Worm (Caenorhabditis elegans): ENCODE data around the gene pst-2.

Gene pst-2

DNA sequence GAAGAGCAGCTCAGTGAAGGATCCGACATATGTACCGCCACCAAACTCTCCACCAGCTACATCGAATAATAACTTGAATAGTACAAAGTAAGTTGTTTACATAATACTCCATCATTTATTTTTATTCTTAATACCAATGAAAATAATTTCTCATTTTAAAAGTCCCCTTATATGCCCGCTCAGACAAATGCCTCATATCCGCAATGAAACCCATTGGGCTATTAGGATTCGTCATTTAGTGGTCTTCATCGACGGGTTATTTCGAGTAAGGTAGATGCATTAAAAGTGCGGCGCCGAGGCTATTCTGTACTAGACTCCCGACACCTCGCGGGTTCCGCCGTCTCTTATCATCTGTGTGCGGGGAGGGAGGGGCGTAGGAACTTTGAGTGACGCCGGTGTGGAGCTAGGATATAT, 26.5 kb upstream of the pst-2 start:
- TF ChIP-seq lsy-27 (tag; optimal IDR thresholded peaks at IDR 0.05; ENCODE audit: borderline replicate concordance, insufficient read depth) (no peak), ceh-100 (GFP tag; IDR thresholded peaks at IDR 0.05) (peak; percentile 30; the same call in 1 of the 2 replicates), dox-1 (GFP tag; IDR thresholded peaks at IDR 0.05) (peak; percentile 85; the same call in 1 of the 2 replicates), cebp-2 (GFP tag; IDR thresholded peaks at IDR 0.05) (no peak), madf-6 (GFP tag; IDR thresholded peaks at IDR 0.05) (peak; percentile 91), F49E8.2 (tag; optimal IDR thresholded peaks at IDR 0.05; ENCODE audit: insufficient read depth) (peak; percentile 90), F39B2.1 (GFP tag; IDR thresholded peaks at IDR 0.05) (no peak), hsf-1 (GFP tag; IDR thresholded peaks at IDR 0.05) (peak; percentile 33; the same call in 1 of the 2 replicates), ekl-4 (GFP tag; IDR thresholded peaks at IDR 0.05) (peak; percentile 24; the same call in 1 of the 2 replicates), C17E4.6 (GFP tag; IDR thresholded peaks at IDR 0.05) (0 out of 2 replicates have a peak, but pooled peaks have one; percentile 9), pbrm-1 (GFP tag; IDR thresholded peaks at IDR 0.05) (peak; percentile 93), nfyb-1 (GFP tag; IDR thresholded peaks at IDR 0.05) (peak; percentile 55; the same call in 1 of the 2 replicates), Y95B8A.8 (GFP tag; IDR thresholded peaks at IDR 0.05) (no peak), lin-54 (GFP tag; optimal IDR thresholded peaks at IDR 0.05) (peak; percentile 88), chd-7 (tag; optimal IDR thresholded peaks at IDR 0.05) (no peak), rcor-1 (GFP tag; IDR thresholded peaks at IDR 0.05) (peak; percentile 71), fkh-3 (tag; optimal IDR thresholded peaks at IDR 0.05) (no peak), atf-7 (tag; optimal IDR thresholded peaks at IDR 0.05) (no peak), egl-44 (GFP tag; IDR thresholded peaks at IDR 0.05) (0 out of 2 replicates have a peak, but pooled peaks have one; percentile 37), bed-1 (GFP tag; IDR thresholded peaks at IDR 0.05) (no peak), mes-4 (tag; optimal IDR thresholded peaks at IDR 0.05) (no peak), madf-3 (GFP tag; IDR thresholded peaks at IDR 0.05) (0 out of 2 replicates have a peak, but pooled peaks have one; percentile 31), aptf-2 (GFP tag; conservative IDR thresholded peaks at IDR 0.05) (no peak), tbx-9 (tag; optimal IDR thresholded peaks at IDR 0.05; ENCODE audit: borderline replicate concordance) (no peak), mxl-1 (tag; optimal IDR thresholded peaks at IDR 0.05) (no peak), attf-6 (GFP tag; IDR thresholded peaks at IDR 0.05) (peak; percentile 60), zfh-2 (GFP tag; conservative IDR thresholded peaks at IDR 0.05) (no peak), ceh-91 (GFP tag; IDR thresholded peaks at IDR 0.05) (no peak), mel-28 (tag; optimal IDR thresholded peaks at IDR 0.05; ENCODE audit: borderline replicate concordance) (no peak), Y67H2A.10 (GFP tag; conservative IDR thresholded peaks at IDR 0.05) (no peak), unc-130 (GFP tag; optimal IDR thresholded peaks at IDR 0.05) (peak; percentile 37), Y79H2A.3 (GFP tag; conservative IDR thresholded peaks at IDR 0.05) (no peak), F37B4.10 (GFP tag; IDR thresholded peaks at IDR 0.05) (no peak), lin-35 (GFP tag; optimal IDR thresholded peaks at IDR 0.05) (peak in 1 of 3 experiments; percentile 34), snpc-1.1 (tag; optimal IDR thresholded peaks at IDR 0.05; ENCODE audit: insufficient read depth) (peak; percentile 97), ZK185.1 (tag; optimal IDR thresholded peaks at IDR 0.05; ENCODE audit: poor library complexity, severe bottlenecking) (peak; percentile 70), xnd-1 (tag; optimal IDR thresholded peaks at IDR 0.05) (peak; percentile 68), hmg-20 (GFP tag; IDR thresholded peaks at IDR 0.05) (0 out of 2 replicates have a peak, but pooled peaks have one; percentile 38), F23B12.7 (tag; optimal IDR thresholded peaks at IDR 0.05; ENCODE audit: insufficient read depth) (peak; percentile 46), mcd-1 (GFP tag; IDR thresholded peaks at IDR 0.05) (peak; percentile 87), lin-26 (GFP tag; IDR thresholded peaks at IDR 0.05) (peak; percentile 55; the same call in 1 of the 2 replicates), lsl-1 (GFP tag; optimal IDR thresholded peaks at IDR 0.05) (peak; percentile 88), madf-8 (GFP tag; conservative IDR thresholded peaks at IDR 0.05) (peak; percentile 54; the same call in 1 of the 2 replicates), repo-1 (tag; optimal IDR thresholded peaks at IDR 0.05) (peak; percentile 53), ztf-28 (GFP tag; IDR thresholded peaks at IDR 0.05) (no peak), snpc-4 (GFP tag; optimal IDR thresholded peaks at IDR 0.05) (peak; percentile 96), snpc-4 (tag; optimal IDR thresholded peaks at IDR 0.05) (peak; percentile 94 to 99 (median 98))
